Worm (Caenorhabditis elegans) whole organism, late embryonic: ENCODE results near the gene srh-10.

ENCODE experiments used
- K02D7.2 ChIP-seq: sonication (generic microtip); optimal IDR thresholded peaks from 2 replicates; lab custom pipeline; 2017; ENCODE audit warnings: mild to moderate bottlenecking, missing genetic modification characterization, missing compliant biosample characterization
- T23F11.4 ChIP-seq: fragments of 200-800 bp; sonication (Bioruptor generic); optimal IDR thresholded peaks from 2 replicates; lab custom pipeline; 2018; ENCODE audit warnings: mild to moderate bottlenecking, missing genetic modification characterization, missing compliant biosample characterization
- Y22D7AL.16 ChIP-seq: sonication (generic microtip); optimal IDR thresholded peaks from 2 replicates; lab custom pipeline; 2016; ENCODE audit warnings: missing genetic modification characterization, missing compliant biosample characterization
- ceh-14 ChIP-seq: sonication (generic microtip); optimal IDR thresholded peaks from 2 replicates; lab custom pipeline; 2016; ENCODE audit warnings: missing genotype, missing genetic modification characterization, missing compliant biosample characterization
- ceh-18 ChIP-seq: sonication (generic microtip); optimal IDR thresholded peaks from 2 replicates; lab custom pipeline; 2016; ENCODE audit warnings: missing genetic modification characterization, missing compliant biosample characterization
- ceh-19 ChIP-seq: fragments of 200-800 bp; sonication (Bioruptor generic); optimal IDR thresholded peaks from 2 replicates; lab custom pipeline; 2018; ENCODE audit warnings: mild to moderate bottlenecking, missing genetic modification characterization, missing compliant biosample characterization
- ceh-22 ChIP-seq: sonication (generic microtip); optimal IDR thresholded peaks from 2 replicates; lab custom pipeline; 2017; ENCODE audit warnings: missing biosample characterization, missing genetic modification characterization
- ceh-24 ChIP-seq: sonication (generic microtip); optimal IDR thresholded peaks from 2 replicates; lab custom pipeline; 2016; ENCODE audit warnings: mild to moderate bottlenecking, missing genetic modification characterization, missing compliant biosample characterization
- ceh-34 ChIP-seq: sonication (generic microtip); optimal IDR thresholded peaks from 2 replicates; lab custom pipeline; 2016; ENCODE audit warnings: mild to moderate bottlenecking, missing genetic modification characterization, missing compliant biosample characterization
- ceh-6 ChIP-seq: fragments of 200-800 bp; sonication (Bioruptor generic); optimal IDR thresholded peaks from 2 replicates; lab custom pipeline; 2018; ENCODE audit warnings: mild to moderate bottlenecking, missing genetic modification characterization, missing compliant biosample characterization
- ceh-9 ChIP-seq: sonication (generic microtip); optimal IDR thresholded peaks from 2 replicates; lab custom pipeline; 2016; ENCODE audit warnings: mild to moderate bottlenecking, missing genetic modification characterization, inconsistent platforms, missing compliant biosample characterization
- dve-1 ChIP-seq: sonication (generic microtip); optimal IDR thresholded peaks from 2 replicates; lab custom pipeline; 2017; ENCODE audit warnings: antibody characterized with exemption, mild to moderate bottlenecking, missing genetic modification characterization, missing compliant biosample characterization
- elt-2 ChIP-seq: sonication (generic microtip); optimal IDR thresholded peaks from 2 replicates; lab custom pipeline; 2016; ENCODE audit warnings: missing genetic modification reagents, missing genetic modification characterization, missing compliant biosample characterization
- elt-4 ChIP-seq: sonication (generic microtip); optimal IDR thresholded peaks from 2 replicates; lab custom pipeline; 2016; ENCODE audit warnings: missing genetic modification characterization, missing compliant biosample characterization
- fkh-6 ChIP-seq: sonication (generic microtip); optimal IDR thresholded peaks from 2 replicates; lab custom pipeline; 2016; ENCODE audit warnings: missing genetic modification characterization, missing compliant biosample characterization
- gmeb-2 ChIP-seq: sonication (generic microtip); optimal IDR thresholded peaks from 2 replicates; lab custom pipeline; 2016; ENCODE audit warnings: missing genetic modification characterization, inconsistent platforms, missing compliant biosample characterization
- hlh-30 ChIP-seq: sonication (generic microtip); optimal IDR thresholded peaks from 2 replicates; lab custom pipeline; 2017; ENCODE audit warnings: antibody characterized with exemption, missing genetic modification characterization, missing compliant biosample characterization; ENCODE audit not compliant: insufficient read depth
- lin-11 ChIP-seq: fragments of 200-800 bp; sonication (Bioruptor generic); optimal IDR thresholded peaks from 2 replicates; lab custom pipeline; 2018; ENCODE audit warnings: mild to moderate bottlenecking, missing genetic modification characterization, missing compliant biosample characterization
- madf-2 ChIP-seq: sonication (generic microtip); optimal IDR thresholded peaks from 2 replicates; lab custom pipeline; 2017; ENCODE audit warnings: missing genetic modification characterization, missing compliant biosample characterization
- nhr-232 ChIP-seq: sonication (generic microtip); optimal IDR thresholded peaks from 2 replicates; lab custom pipeline; 2016; ENCODE audit warnings: missing genetic modification characterization, missing compliant biosample characterization
- npax-4 ChIP-seq: sonication (generic microtip); optimal IDR thresholded peaks from 2 replicates; lab custom pipeline; 2016; ENCODE audit warnings: missing genetic modification characterization, missing compliant biosample characterization
- odd-2 ChIP-seq: sonication (generic microtip); optimal IDR thresholded peaks from 2 replicates; lab custom pipeline; 2017; ENCODE audit warnings: antibody characterized with exemption, mild to moderate bottlenecking, missing genetic modification characterization, missing compliant biosample characterization
- pag-3 ChIP-seq: sonication (generic microtip); optimal IDR thresholded peaks from 2 replicates; lab custom pipeline; 2016; ENCODE audit warnings: missing compliant biosample characterization, missing genetic modification characterization, borderline replicate concordance
- pat-9 ChIP-seq: fragments of 200-800 bp; sonication (Bioruptor generic); optimal IDR thresholded peaks from 2 replicates; lab custom pipeline; 2018; ENCODE audit warnings: mild to moderate bottlenecking, missing genetic modification characterization, moderate library complexity, missing compliant biosample characterization
- pax-1 ChIP-seq: fragments of 150-350 bp; optimal IDR thresholded peaks from 2 replicates; lab custom pipeline; 2014; ENCODE audit warnings: missing biosample characterization, missing genetic modification characterization
- pha-2 ChIP-seq: sonication (generic microtip); optimal IDR thresholded peaks from 2 replicates; lab custom pipeline; 2017; ENCODE audit warnings: mild to moderate bottlenecking, missing genetic modification characterization, missing compliant biosample characterization
- pha-4 ChIP-seq: fragments of 150-350 bp; optimal IDR thresholded peaks from 2 replicates; lab custom pipeline; 2018; ENCODE audit warnings: missing biosample characterization, missing genetic modification reagents, missing genetic modification characterization
- pros-1 ChIP-seq: fragments of 150-350 bp; optimal IDR thresholded peaks from 2 replicates; lab custom pipeline; 2014; ENCODE audit warnings: missing biosample characterization, missing genetic modification reagents, missing genetic modification characterization
- ref-2 ChIP-seq: sonication (generic microtip); optimal IDR thresholded peaks from 2 replicates; lab custom pipeline; 2016; ENCODE audit warnings: missing genetic modification characterization, missing compliant biosample characterization
- sox-2 ChIP-seq: fragments of 200-800 bp; sonication (Bioruptor generic); IDR thresholded peaks from 2 replicates; pipeline ENCODE4 v1.3.6; 2022; ENCODE audit warnings: missing genetic modification reagents, missing genetic modification characterization, missing compliant biosample characterization
- tbx-7 ChIP-seq: sonication (generic microtip); optimal IDR thresholded peaks from 2 replicates; lab custom pipeline; 2016; ENCODE audit warnings: missing genotype, missing genetic modification characterization, missing compliant biosample characterization
- ttx-3 ChIP-seq: sonication (generic microtip); optimal IDR thresholded peaks from 2 replicates; lab custom pipeline; 2016; ENCODE audit warnings: missing genetic modification reagents, missing genetic modification characterization, missing compliant biosample characterization
- unc-42 ChIP-seq: sonication (generic microtip); optimal IDR thresholded peaks from 2 replicates; lab custom pipeline; 2016; ENCODE audit warnings: missing genotype, missing genetic modification characterization, missing compliant biosample characterization
- unc-55 ChIP-seq: sonication (generic microtip); optimal IDR thresholded peaks from 2 replicates; lab custom pipeline; 2017; ENCODE audit warnings: missing biosample characterization, missing genetic modification reagents, missing genetic modification characterization
- zip-5 ChIP-seq: sonication (generic microtip); optimal IDR thresholded peaks from 2 replicates; lab custom pipeline; 2016; ENCODE audit warnings: missing genetic modification characterization, missing compliant biosample characterization

srh-10 gene

ce11 chrV:6051159-6051558 is 15.8 kb downstream of the srh-10 start, which contains the start of gene jamp-1:
TSS of gene jamp-1 (minus strand) at chrV:6051259.
- TF ChIP-seq tbx-7 (tag; lab: Kevin White, UChicago) (no peak), elt-2 (tag; lab: Kevin White, UChicago) (no peak), ceh-9 (tag; lab: Kevin White, UChicago) (no peak), unc-42 (tag; lab: Kevin White, UChicago) (no peak), ceh-19 (GFP tag; lab: Kevin White, UChicago) (no peak), pax-1 (tag; lab: Kevin White, UChicago) (no peak), ceh-22 (tag; lab: Kevin White, UChicago) (no peak), ceh-24 (no peak), nhr-232 (tag; lab: Kevin White, UChicago) (no peak), pha-2 (tag; lab: Kevin White, UChicago) (no peak)

- TF ChIP-seq ref-2, result no peak
- no peak for TF ChIP-seq ttx-3
- no peak for TF ChIP-seq nhr-232 (tag; lab: Kevin White, UChicago)
- no peak for TF ChIP-seq elt-4 (tag; lab: Kevin White, UChicago)
- TF ChIP-seq dve-1 (tag; lab: Kevin White, UChicago), result no peak
- no peak for TF ChIP-seq pros-1 (tag; lab: Kevin White, UChicago)
- no peak for TF ChIP-seq K02D7.2 (tag; lab: Kevin White, UChicago)
Observed at ce11 chrV:6047818-6048217, 19.1 kb downstream of the srh-10 start, which contains the start of gene pgap-3. TSS of gene pgap-3 (minus strand) at chrV:6047918.

DNA sequence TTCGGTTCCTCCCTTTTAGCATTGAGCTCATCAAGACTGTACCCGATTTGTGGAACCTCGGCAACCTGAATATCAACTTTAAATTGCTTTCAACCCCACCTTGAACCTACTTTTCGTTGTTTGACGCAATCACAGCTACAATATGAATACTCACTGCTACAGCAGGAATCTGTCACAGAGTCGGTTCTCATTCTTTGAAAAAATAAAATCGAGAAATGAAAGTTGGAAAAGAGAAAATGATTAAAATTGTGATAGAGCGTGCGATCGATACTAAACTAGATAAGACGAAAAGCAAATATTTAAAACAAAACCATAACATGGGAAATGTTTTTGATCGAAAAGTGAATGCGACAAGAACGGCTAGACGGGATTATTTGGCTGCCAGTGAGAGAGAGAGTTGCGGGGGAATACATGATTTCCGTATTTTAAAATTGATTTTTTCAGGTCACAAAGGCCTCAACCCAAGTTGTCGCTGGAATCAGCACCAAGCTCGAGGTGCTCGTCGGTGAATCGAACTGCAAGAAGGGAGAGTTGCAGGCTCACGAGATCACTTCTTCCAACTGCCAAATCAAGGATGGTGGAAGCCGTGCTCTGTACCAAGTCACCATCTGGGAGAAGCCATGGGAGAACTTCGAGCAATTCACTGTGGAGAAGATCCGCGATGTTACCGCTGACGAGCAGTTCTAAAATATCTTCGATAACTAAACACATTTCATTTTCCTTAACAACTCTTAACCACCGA is 21.9 kb downstream of the srh-10 start, which contains the start of gene R01B10.3:
Gene R01B10.3 (minus strand): TSS at position 277 of the 742 bp plus-strand sequence.
- no peak for TF ChIP-seq ref-2
- TF ChIP-seq ceh-14 (tag; lab: Kevin White, UChicago), result no peak
- TF ChIP-seq pag-3 (tag; lab: Kevin White, UChicago), result no peak
- TF ChIP-seq npax-4 (tag; lab: Kevin White, UChicago), result no peak
- no peak for TF ChIP-seq lin-11 (tag; lab: Kevin White, UChicago)
- no peak for TF ChIP-seq ceh-18 (tag; lab: Kevin White, UChicago)
- TF ChIP-seq gmeb-2 (tag; lab: Kevin White, UChicago), result no peak
- TF ChIP-seq Y22D7AL.16 (tag; lab: Kevin White, UChicago), result no peak
- TF ChIP-seq fkh-6 (tag; lab: Kevin White, UChicago), result no peak
- TF ChIP-seq madf-2 (tag; lab: Kevin White, UChicago), result no peak
- TF ChIP-seq pha-2 (tag; lab: Kevin White, UChicago), result no peak
- no peak for TF ChIP-seq T23F11.4 (GFP tag; lab: Kevin White, UChicago)
- no peak for TF ChIP-seq ceh-6
- TF ChIP-seq unc-55 (GFP tag; lab: Kevin White, UChicago), result no peak
- TF ChIP-seq hlh-30 (tag; lab: Kevin White, UChicago), result no peak
- TF ChIP-seq ceh-34 (tag; lab: Kevin White, UChicago), result no peak
- no peak for TF ChIP-seq pros-1 (tag; lab: Kevin White, UChicago)
- TF ChIP-seq unc-42 (tag; lab: Kevin White, UChicago), result no peak

ce11 chrV:6044448-6044847 is 22.5 kb downstream of the srh-10 start:
- TF ChIP-seq sox-2 (GFP tag; lab: Robert Waterston, UW), result no peak
- TF ChIP-seq zip-5 (tag; lab: Kevin White, UChicago), result no peak
- no peak for TF ChIP-seq odd-2 (tag; lab: Kevin White, UChicago)
- TF ChIP-seq pha-4 (tag; lab: Kevin White, UChicago), result no peak
- no peak for TF ChIP-seq pat-9 (tag; lab: Kevin White, UChicago)
- TF ChIP-seq nhr-232 (tag; lab: Kevin White, UChicago), result no peak
- TF ChIP-seq elt-2 (tag; lab: Kevin White, UChicago), result no peak
